Worm (Caenorhabditis elegans): ENCODE results near the gene R05D3.8.
"Not testable (repeated sequence)": the region's sequence is repeated elsewhere in the genome, so short reads cannot be mapped to it uniquely, and the experiment has no call there.

- TF ChIP-seq attf-5 (GFP tag; optimal IDR thresholded peaks at IDR 0.05); ekl-4 (GFP tag; IDR thresholded peaks at IDR 0.05); lsy-27 (tag; optimal IDR thresholded peaks at IDR 0.05; ENCODE audit: borderline replicate concordance, insufficient read depth); F49E8.2 (tag; optimal IDR thresholded peaks at IDR 0.05; ENCODE audit: insufficient read depth): not testable (repeated sequence)
Observed at ce11 chrIII:8335585-8335984, 22.5 kb downstream of the R05D3.8 start.

All from whole organism, young adult.